Worm (Caenorhabditis elegans): ENCODE measurements around the gene aat-7.

The aat-7 gene

DNA sequence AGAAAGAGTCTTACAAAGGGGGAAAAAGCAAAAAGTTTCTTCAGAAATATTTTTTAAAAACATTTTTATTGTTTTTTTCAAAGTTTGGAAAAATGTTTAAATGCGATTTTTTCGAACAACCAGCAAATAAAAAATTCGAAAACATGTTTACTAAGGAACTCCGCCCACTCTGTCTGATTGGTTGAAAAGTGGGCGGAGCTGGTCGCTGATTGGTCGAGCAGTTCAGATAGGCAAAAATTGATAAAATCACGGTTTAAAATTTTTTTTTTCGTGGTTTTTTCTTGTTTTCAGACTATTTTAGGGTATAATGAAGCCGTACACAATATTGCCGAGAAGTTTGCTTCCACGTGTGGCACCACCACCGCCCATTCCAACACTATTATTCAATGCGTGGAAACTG, 14.5 kb upstream of the aat-7 start:
- TF ChIP-seq nfya-1 (tag; optimal IDR thresholded peaks at IDR 0.05) = peak; percentile 52
- TF ChIP-seq ama-1 (optimal IDR thresholded peaks at IDR 0.05) = no peak

DNA sequence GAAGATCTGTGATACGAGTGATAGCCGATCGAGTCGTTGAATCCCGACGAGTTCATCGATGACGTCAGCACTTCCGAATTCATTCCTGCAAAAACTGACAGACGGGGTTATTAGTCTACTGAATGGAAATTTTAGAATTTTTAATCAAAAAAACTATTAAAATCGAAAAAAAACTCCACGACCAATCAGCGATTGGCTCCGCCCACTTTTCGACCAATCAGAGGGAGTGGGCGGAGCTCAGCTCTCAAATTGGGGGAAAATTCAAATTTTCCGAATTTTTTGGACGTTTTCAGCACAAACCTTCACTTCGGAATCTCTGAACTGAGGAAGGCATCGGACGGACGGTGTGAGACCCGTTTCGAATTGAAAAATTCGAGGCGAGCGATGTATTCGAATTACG, 13.7 kb upstream of the aat-7 start:
- TF ChIP-seq ama-1 (optimal IDR thresholded peaks at IDR 0.05) (no peak), elt-2 (tag; optimal IDR thresholded peaks at IDR 0.05) (no peak), nfya-1 (tag; optimal IDR thresholded peaks at IDR 0.05) (peak; percentile 80), rnt-1 (tag; optimal IDR thresholded peaks at IDR 0.05) (no peak)

DNA sequence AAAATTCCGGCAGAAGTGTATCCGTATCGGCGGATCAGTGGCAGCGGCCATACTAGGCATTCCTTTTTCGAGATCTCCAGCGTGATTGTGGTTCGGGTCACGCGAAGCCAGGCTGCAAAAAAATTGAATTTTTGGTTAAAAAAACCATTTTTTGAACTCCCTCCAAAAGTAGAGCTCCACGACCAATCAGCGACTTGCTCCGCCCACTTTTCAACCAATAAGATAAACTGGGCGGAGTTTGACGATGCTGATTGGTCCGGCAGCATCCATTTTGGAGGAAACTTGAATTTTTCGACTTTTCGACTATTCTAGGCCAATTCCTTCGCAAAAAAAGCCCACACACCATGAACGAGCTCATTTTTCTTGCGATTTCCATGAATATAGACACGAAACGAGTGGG, 12.2 kb upstream of the aat-7 start:
- TF ChIP-seq nfya-1 (tag; optimal IDR thresholded peaks at IDR 0.05) (peak; percentile 76), elt-2 (tag; optimal IDR thresholded peaks at IDR 0.05) (no peak)

DNA sequence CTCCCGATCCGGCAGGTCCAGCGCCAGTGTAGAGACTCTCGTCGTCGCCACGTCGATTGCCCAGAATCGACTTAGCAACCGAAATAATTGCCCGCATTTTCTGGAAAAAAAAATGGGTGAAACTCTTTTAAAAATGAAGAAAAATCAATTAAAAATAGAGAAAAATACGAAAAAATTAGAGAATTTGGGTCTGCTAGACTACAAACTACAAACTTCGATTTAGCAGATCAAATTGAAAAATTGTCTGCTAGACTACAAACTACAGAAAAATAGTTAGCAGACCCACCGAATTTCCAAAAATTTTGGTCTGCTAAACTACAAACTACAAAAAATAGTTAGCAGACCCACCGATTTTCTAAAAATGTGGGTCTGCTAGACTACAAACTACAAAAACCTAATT, 11.8 kb upstream of the aat-7 start, which contains the start of gene rog-1:
Gene rog-1 (minus strand): TSS at position 101 of the 400 bp plus-strand sequence.
- no peak for TF ChIP-seq madf-2 (tag; optimal IDR thresholded peaks at IDR 0.05)
- TF ChIP-seq pqm-1 (tag; optimal IDR thresholded peaks at IDR 0.05) = no peak
- TF ChIP-seq dve-1 (tag; optimal IDR thresholded peaks at IDR 0.05) = no peak
- no peak for TF ChIP-seq fkh-6 (tag; optimal IDR thresholded peaks at IDR 0.05)
- no peak for TF ChIP-seq pha-2 (tag; optimal IDR thresholded peaks at IDR 0.05)
- TF ChIP-seq npax-4 (tag; optimal IDR thresholded peaks at IDR 0.05) = no peak
- no peak for TF ChIP-seq ttx-3 (tag; optimal IDR thresholded peaks at IDR 0.05)
- TF ChIP-seq lim-6 (tag; optimal IDR thresholded peaks at IDR 0.05) = no peak
- no peak for TF ChIP-seq fkh-10 (GFP tag; optimal IDR thresholded peaks at IDR 0.05)
- no peak for TF ChIP-seq ceh-6 (GFP tag; optimal IDR thresholded peaks at IDR 0.05)
- no peak for TF ChIP-seq ets-4 (tag; optimal IDR thresholded peaks at IDR 0.05)
- no peak for TF ChIP-seq nfya-1 (tag; optimal IDR thresholded peaks at IDR 0.05)
- no peak for TF ChIP-seq ceh-14 (tag; optimal IDR thresholded peaks at IDR 0.05)
- no peak for TF ChIP-seq hlh-15 (tag; optimal IDR thresholded peaks at IDR 0.05)
- TF ChIP-seq che-1 (tag; optimal IDR thresholded peaks at IDR 0.05) = no peak
- TF ChIP-seq hlh-30 (tag; optimal IDR thresholded peaks at IDR 0.05; ENCODE audit: insufficient read depth) = no peak

DNA sequence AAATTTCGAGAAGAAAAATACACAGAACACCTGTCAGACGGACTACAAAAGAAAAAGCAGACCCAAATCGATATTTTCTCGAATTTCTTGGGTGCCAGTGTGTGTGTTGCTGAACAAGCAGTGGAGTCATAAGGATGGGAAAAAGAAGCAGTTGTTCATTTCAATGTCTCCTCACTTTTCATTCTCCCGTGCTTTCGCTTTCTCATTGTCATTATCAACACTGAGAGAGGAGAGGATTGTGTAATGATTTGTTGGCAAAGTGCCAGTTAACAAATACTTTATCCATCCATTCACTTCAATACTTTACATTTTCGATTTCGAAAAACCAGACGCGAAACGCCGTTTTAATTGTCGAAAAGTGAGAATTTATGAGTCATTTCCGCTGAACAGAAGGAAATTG, 11.0 kb upstream of the aat-7 start:
- TF ChIP-seq F13H6.1 (tag; optimal IDR thresholded peaks at IDR 0.05) (no peak), ceh-18 (tag; optimal IDR thresholded peaks at IDR 0.05) (peak; percentile 42)

DNA sequence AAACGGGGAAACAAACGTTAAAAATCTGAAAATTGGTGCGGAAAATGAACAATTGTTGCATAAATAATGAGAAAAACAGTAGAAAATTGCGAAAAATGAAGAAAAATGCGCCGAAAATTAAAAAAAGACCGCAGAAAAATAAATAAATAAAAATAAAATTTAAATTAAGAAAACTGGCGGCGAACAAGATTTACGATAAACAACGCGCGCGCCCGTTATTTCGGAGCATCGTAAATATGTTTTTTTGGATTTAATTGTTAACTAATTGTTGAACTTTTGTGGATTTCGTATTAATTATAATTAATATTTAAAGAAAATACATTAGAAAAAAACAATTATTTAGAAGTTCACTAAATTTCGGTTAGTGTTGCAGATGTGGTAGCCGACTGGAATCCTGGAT, 9.9 kb upstream of the aat-7 start:
- no peak for TF ChIP-seq C38D4.7 (GFP tag; optimal IDR thresholded peaks at IDR 0.05)
- no peak for TF ChIP-seq eyg-1 (tag; optimal IDR thresholded peaks at IDR 0.05)
- no peak for TF ChIP-seq pros-1 (tag; optimal IDR thresholded peaks at IDR 0.05)
- TF ChIP-seq ceh-24 (tag; optimal IDR thresholded peaks at IDR 0.05) = no peak
- TF ChIP-seq hlh-15 (tag; optimal IDR thresholded peaks at IDR 0.05) = no peak
- TF ChIP-seq K09A11.1 (tag; optimal IDR thresholded peaks at IDR 0.05; ENCODE audit: insufficient read depth) = no peak
- no peak for TF ChIP-seq ceh-6 (GFP tag; optimal IDR thresholded peaks at IDR 0.05)

DNA sequence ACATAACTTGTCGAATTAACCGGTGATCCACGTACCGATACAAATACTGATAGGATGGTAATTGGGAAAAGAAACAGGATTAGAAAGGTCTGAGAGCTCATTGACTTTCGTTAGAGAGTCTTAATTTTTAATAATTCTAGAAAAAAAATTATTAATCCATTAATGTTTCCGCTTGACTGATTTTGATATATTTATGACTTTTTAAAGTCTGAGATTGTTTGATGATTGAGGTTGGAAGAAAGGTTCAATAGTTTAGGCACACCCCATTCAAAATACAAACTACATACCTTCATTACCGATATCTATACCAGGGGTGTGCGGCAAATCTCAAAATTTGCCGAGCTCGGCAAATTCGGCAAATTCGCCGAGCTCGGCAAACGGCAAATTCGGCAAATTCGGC, 8.4 kb upstream of the aat-7 start, which contains the start of gene F54D12.10:
Gene F54D12.10 (minus strand): TSS at position 101 of the 400 bp plus-strand sequence.
- no peak for TF ChIP-seq hlh-13 (GFP tag; optimal IDR thresholded peaks at IDR 0.05)
- TF ChIP-seq ceh-34 (tag; optimal IDR thresholded peaks at IDR 0.05) = no peak
- TF ChIP-seq rnt-1 (tag; optimal IDR thresholded peaks at IDR 0.05) = no peak
- TF ChIP-seq K09A11.1 (tag; optimal IDR thresholded peaks at IDR 0.05; ENCODE audit: insufficient read depth) = no peak
- TF ChIP-seq pha-4 (tag; optimal IDR thresholded peaks at IDR 0.05) = no peak
- no peak for TF ChIP-seq ceh-30 (tag; optimal IDR thresholded peaks at IDR 0.05)
- TF ChIP-seq pros-1 (tag; optimal IDR thresholded peaks at IDR 0.05) = no peak
- TF ChIP-seq hlh-6 (tag; optimal IDR thresholded peaks at IDR 0.05) = no peak
- TF ChIP-seq Y22D7AL.16 (tag; optimal IDR thresholded peaks at IDR 0.05) = no peak
- TF ChIP-seq ref-2 (tag; optimal IDR thresholded peaks at IDR 0.05) = no peak
- TF ChIP-seq fax-1 (tag; optimal IDR thresholded peaks at IDR 0.05) = no peak
- no peak for TF ChIP-seq ceh-14 (tag; optimal IDR thresholded peaks at IDR 0.05)
